Fruit fly (Drosophila melanogaster): ENCODE measurements around the gene eIF5B.

DNA sequence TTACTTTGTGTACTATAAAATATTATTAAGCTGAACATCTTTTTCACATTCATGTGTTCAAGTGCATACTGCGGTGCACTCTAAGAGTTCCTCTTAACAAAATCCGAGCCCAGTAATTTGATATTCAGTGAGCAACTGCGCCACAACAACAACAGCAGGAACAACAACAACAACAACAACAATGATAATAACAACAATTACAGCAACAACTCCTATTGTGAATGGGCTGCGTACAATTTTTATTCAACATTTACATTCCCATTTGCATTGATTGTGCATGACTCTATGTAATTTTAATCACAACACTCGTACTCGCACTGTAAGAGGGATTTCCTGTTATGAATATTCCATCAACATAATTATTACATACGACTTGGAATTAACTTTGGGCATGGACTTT is 73.2 kb downstream of the eIF5B start:
- TF ChIP-seq CTCF (optimal IDR thresholded peaks at IDR 0.05) (no peak), CG8478 (optimal IDR thresholded peaks at IDR 0.05) (no peak)
